Worm (Caenorhabditis elegans) whole organism, L1 larva: ENCODE results near the gene irld-6.

Experiments used
- ama-1 ChIP-seq: fragments of 150-350 bp; optimal IDR thresholded peaks from 2 replicates; lab custom pipeline; 2014
- ceh-8 ChIP-seq: fragments of 200-800 bp; sonication (Bioruptor generic); optimal IDR thresholded peaks from 2 replicates; lab custom pipeline; 2018; ENCODE audit warnings: mild to moderate bottlenecking, missing genetic modification characterization, moderate library complexity, missing compliant biosample characterization
- lin-13 ChIP-seq: fragments of 150-350 bp; optimal IDR thresholded peaks from 2 replicates; lab custom pipeline; 2014; ENCODE audit warnings: missing biosample characterization, missing genetic modification reagents, missing genetic modification characterization

ce11 chrV:10726691-10727090 lies 29.9 kb downstream of the irld-6 start:
- TF ChIP-seq ceh-8 (GFP tag; lab: Kevin White, UChicago) (no peak), lin-13 (no peak), ama-1 (lab: Kevin White, UChicago) (no peak)
